Worm (Caenorhabditis elegans) whole organism, midembryonic: Measurements from ENCODE around the gene T24A6.17.

Experiments used
- T22C8.4 ChIP-seq: fragments of 200-800 bp; sonication (Bioruptor generic); IDR thresholded peaks from 2 replicates; pipeline ENCODE4 v1.3.6; 2022; ENCODE audit warnings: missing genetic modification characterization, missing compliant biosample characterization
- cog-1 ChIP-seq: sonication (generic microtip); optimal IDR thresholded peaks from 2 replicates; lab custom pipeline; 2016; ENCODE audit warnings: missing genetic modification characterization, missing compliant biosample characterization
- flt-1 ChIP-seq: fragments of 200-800 bp; sonication (Bioruptor generic); IDR thresholded peaks from 2 replicates; pipeline ENCODE4 v1.3.6; 2022; ENCODE audit warnings: missing genetic modification characterization, missing compliant biosample characterization
- med-1 ChIP-seq: sonication (generic microtip); optimal IDR thresholded peaks from 2 replicates; lab custom pipeline; 2017; ENCODE audit warnings: missing genetic modification characterization, mild to moderate bottlenecking, missing compliant biosample characterization, antibody characterized with exemption, missing genetic modification reagents; ENCODE audit not compliant: insufficient read depth
- tab-1 ChIP-seq: fragments of 200-800 bp; sonication (Bioruptor generic); IDR thresholded peaks from 2 replicates; pipeline ENCODE4 v1.3.6; 2022; ENCODE audit warnings: missing genetic modification characterization, missing compliant biosample characterization
- ztf-29 ChIP-seq: fragments of 200-800 bp; sonication (Bioruptor generic); IDR thresholded peaks from 2 replicates; pipeline ENCODE4 v1.3.6; 2022; ENCODE audit warnings: missing genetic modification reagents, missing genetic modification characterization, missing compliant biosample characterization

- TF ChIP-seq tab-1 (no peak), flt-1 (no peak), cog-1 (no peak), ztf-29 (GFP tag; lab: Robert Waterston, UW) (no peak), T22C8.4 (GFP tag; lab: Robert Waterston, UW) (no peak), med-1 (no peak)
Measured at ce11 chrV:3546517-3546916, 17.7 kb downstream of the T24A6.17 start, which contains the start of gene srbc-68.
